Fruit fly (Drosophila melanogaster): ENCODE data around the gene LysS.

- TF ChIP-seq CG10631 (GFP tag; optimal IDR thresholded peaks at IDR 0.05) (peak; percentile 27), OdsH (GFP tag; optimal IDR thresholded peaks at IDR 0.05) (peak; percentile 27), Lpt (GFP tag; optimal IDR thresholded peaks at IDR 0.05) (no peak), CG6792 (GFP tag; optimal IDR thresholded peaks at IDR 0.05) (peak; percentile 29), CG4318 (GFP tag; optimal IDR thresholded peaks at IDR 0.05) (no peak), CG6854 (GFP tag; optimal IDR thresholded peaks at IDR 0.05) (no peak)
Observed at dm6 chr3L:1204674-1205547, 22.6 kb upstream of the LysS start, which contains the start of gene CG9119.

Measured in whole organism, prepupa.